Fruit fly (Drosophila melanogaster) whole organism, adult: Measurements from ENCODE around the gene aru.

Source experiments
- CG5204 ChIP-seq: fragments of 200-800 bp; sonication (Bioruptor generic); optimal IDR thresholded peaks from 2 replicates; lab custom pipeline; 2016; ENCODE audit warnings: missing biosample characterization, missing genetic modification characterization
- Hr96 ChIP-seq: fragments of 200-800 bp; sonication (Bioruptor generic); optimal IDR thresholded peaks from 2 replicates; lab custom pipeline; 2016; ENCODE audit warnings: missing biosample characterization, missing genetic modification characterization
- kay ChIP-seq: fragments of 200-800 bp; sonication (Bioruptor generic); peaks from one replicate; lab custom pipeline; 2016; ENCODE audit warnings: missing biosample characterization, missing genetic modification characterization, borderline replicate concordance

DNA sequence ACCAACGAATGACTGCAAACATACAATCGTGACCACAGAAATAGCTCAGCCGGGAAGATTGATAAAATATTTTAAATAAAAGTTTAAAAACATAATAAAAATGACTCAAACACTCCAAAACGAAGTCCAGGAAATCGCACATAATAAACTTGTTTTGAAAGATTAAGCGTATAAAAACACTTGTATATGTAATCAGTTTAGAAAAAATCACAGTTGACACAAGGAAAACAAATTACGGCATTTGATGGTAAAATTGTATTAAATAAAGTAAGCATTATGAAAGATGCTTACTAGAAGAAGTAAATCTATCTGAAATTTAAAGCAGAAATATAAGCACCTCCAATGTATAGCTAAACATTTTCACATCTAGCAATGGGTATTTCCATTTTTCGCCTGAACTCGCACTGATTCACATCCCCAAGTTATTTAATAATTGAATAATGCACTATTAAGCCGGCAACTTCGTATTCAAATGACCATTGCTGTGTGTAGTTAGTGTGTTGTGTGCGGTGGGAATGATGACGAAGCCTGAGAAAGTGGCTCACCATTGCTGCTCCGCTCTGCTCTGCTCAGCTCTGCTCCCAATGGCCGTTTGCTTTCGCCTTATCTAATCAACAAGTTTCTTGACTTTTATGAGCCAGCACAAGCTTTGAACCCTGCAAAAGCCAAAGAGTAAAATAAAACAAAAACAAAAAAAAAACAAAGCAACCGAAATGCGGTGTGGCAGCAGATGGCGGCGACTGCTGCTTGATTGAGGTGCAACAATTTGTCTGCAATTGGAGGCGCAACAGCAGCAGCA lies 20.8 kb downstream of the aru start:
- TF ChIP-seq CG5204 (GFP tag; lab: Kevin White, UChicago) (no peak), Hr96 (GFP tag; lab: Kevin White, UChicago) (no peak), kay (GFP tag; lab: Kevin White, UChicago) (no peak)
